Worm (Caenorhabditis elegans): ENCODE measurements around the gene Y58A7A.5.
A peak's percentile ranks its signal among the peaks of the same experiment; 100 is the strongest.

DNA sequence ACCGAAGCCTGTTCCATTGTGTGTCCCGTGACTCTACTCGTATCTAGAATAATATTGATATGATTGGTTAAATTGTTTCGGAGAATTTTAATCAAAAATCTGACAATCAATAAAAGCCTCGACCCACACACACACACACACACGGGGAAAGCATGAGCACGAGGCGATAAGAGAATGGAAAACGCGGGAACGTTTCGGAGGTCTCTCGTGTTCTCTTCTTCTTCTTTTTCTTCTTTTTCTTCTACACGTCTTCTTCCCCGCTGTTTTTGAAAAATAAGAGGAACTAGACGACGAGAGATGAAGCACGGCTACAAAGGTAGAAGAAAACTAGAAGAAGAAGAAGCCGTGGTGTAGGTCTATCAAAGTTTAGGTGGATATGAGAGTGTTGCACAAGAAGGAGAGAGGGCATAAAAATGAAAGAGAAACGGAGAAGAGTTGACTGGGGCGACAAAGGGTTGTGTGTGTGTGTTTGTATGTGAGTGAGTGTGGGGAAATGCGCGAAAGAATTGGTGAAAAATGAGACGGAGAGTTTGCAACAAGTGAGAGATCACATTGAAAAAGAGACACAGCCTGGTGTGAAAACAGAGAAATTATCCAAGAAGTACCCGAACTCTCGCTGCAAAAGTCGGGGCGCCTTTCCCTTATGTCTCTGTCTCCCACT is 21.9 kb downstream of the Y58A7A.5 start, which contains the start of gene mlk-1:
- TF ChIP-seq pha-4 (tag; optimal IDR thresholded peaks at IDR 0.05) (no peak), mec-3 (tag; optimal IDR thresholded peaks at IDR 0.05; ENCODE audit: borderline replicate concordance) (no peak), pax-1 (tag; optimal IDR thresholded peaks at IDR 0.05) (no peak), K09A11.1 (tag; optimal IDR thresholded peaks at IDR 0.05; ENCODE audit: insufficient read depth) (no peak), unc-86 (tag; optimal IDR thresholded peaks at IDR 0.05) (no peak), ets-4 (tag; optimal IDR thresholded peaks at IDR 0.05) (no peak), ceh-48 (tag; optimal IDR thresholded peaks at IDR 0.05) (no peak), tbx-2 (tag; optimal IDR thresholded peaks at IDR 0.05) (peak; percentile 30), K02D7.2 (tag; optimal IDR thresholded peaks at IDR 0.05) (no peak)

Data from whole organism, late embryonic.